Worm (Caenorhabditis elegans): ENCODE measurements around the gene sri-53.

Gene sri-53

DNA sequence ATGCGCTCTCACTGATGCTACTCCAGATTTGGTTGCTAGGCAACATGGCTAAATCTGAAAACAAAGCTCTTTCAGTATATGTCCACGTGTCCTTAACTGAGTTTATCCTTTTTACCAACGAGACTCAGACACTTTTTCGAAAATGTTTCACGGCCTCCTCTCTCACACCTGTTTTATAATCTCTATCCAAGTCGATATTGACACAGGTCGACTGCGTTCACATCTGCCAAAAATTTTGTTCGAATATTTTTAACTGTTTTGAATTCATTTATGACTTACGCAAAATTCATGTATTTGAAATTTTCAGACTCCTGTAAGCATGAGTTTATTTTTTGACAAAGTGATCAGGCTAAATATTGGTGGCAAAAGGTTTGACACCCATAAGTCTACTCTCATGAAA, 13.3 kb upstream of the sri-53 start, which contains the start of gene ZC239.3:
Gene ZC239.3 (plus strand): TSS at position 301 of the 400 bp plus-strand sequence.
- TF ChIP-seq xbp-1 (tag; optimal IDR thresholded peaks at IDR 0.05) = peak; percentile 23

DNA sequence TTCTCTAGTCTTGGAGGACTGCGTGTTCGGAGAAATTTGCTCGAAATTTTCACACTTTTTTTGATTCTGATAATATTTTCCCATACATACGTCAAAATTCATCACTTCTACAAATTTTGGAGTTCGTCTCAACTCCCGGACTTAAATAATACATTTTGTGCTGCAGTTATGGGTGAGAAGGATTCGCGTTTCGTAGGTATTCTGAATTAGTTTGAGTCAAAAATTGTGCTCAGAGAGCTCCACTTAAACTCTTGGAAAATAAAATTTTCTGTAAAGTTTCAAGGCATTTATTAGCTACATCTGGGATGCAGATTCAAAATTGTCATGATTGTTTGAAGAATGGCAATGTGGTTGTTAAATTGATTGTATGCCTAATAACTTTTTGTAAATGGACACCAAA, 11.5 kb upstream of the sri-53 start, which contains the start of gene ZC239.4:
Gene ZC239.4 (plus strand): TSS at position 301 of the 400 bp plus-strand sequence.
- TF ChIP-seq unc-62 (GFP tag; optimal IDR thresholded peaks at IDR 0.05) = no peak
- no peak for TF ChIP-seq aha-1 (tag; optimal IDR thresholded peaks at IDR 0.05)
- no peak for TF ChIP-seq Y116A8C.19 (tag; optimal IDR thresholded peaks at IDR 0.05; ENCODE audit: borderline replicate concordance)
- no peak for TF ChIP-seq tlp-1 (tag; optimal IDR thresholded peaks at IDR 0.05)
- TF ChIP-seq unc-30 (tag; optimal IDR thresholded peaks at IDR 0.05) = no peak
- no peak for TF ChIP-seq pax-3 (tag; optimal IDR thresholded peaks at IDR 0.05)
- no peak for TF ChIP-seq fos-1 (tag; optimal IDR thresholded peaks at IDR 0.05)
- no peak for TF ChIP-seq nhr-85 (tag)
- TF ChIP-seq lin-39 (tag; optimal IDR thresholded peaks at IDR 0.05) = no peak
- TF ChIP-seq hlh-17 (GFP tag; optimal IDR thresholded peaks at IDR 0.05; ENCODE audit: borderline replicate concordance) = no peak
- no peak for TF ChIP-seq alr-1 (tag; optimal IDR thresholded peaks at IDR 0.05; ENCODE audit: borderline replicate concordance)
- no peak for TF ChIP-seq nhr-71 (tag; optimal IDR thresholded peaks at IDR 0.05)
- no peak for TF ChIP-seq rnt-1 (tag; optimal IDR thresholded peaks at IDR 0.05)
- no peak for TF ChIP-seq ceh-90 (tag; optimal IDR thresholded peaks at IDR 0.05)
- no peak for TF ChIP-seq pqm-1 (tag; optimal IDR thresholded peaks at IDR 0.05)

DNA sequence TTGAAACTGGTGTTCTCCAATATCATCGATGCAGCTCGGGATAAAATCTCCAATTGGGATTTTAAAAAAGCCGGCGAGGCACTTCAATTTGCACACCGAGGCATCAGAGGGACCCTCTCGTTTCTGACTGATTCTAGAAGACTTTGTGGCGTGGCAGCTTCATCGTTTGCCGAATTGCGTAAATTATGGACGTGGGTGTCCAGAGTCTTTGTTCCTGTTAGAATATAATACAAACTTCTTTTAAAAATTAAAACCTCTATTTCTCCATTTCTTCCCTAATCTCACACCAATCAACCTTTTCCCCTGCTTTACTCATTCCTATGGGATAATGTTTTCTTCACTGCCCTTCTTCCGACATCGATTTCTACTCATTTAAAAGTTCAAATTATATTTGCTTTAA, 7.9 kb upstream of the sri-53 start, which contains the start of gene ZC239.5:
Gene ZC239.5 (plus strand): TSS at position 301 of the 400 bp plus-strand sequence.
- TF ChIP-seq egl-27 (tag; optimal IDR thresholded peaks at IDR 0.05) = no peak
- no peak for TF ChIP-seq aly-2 (tag; optimal IDR thresholded peaks at IDR 0.05)
- no peak for TF ChIP-seq elt-3 (tag; optimal IDR thresholded peaks at IDR 0.05)
- no peak for TF ChIP-seq mdl-1 (tag; optimal IDR thresholded peaks at IDR 0.05)
- TF ChIP-seq zip-4 (GFP tag; optimal IDR thresholded peaks at IDR 0.05) = no peak
- TF ChIP-seq vab-15 (tag; optimal IDR thresholded peaks at IDR 0.05) = no peak
- TF ChIP-seq sox-4 (tag; optimal IDR thresholded peaks at IDR 0.05) = no peak
- no peak for TF ChIP-seq C34B4.2 (tag; optimal IDR thresholded peaks at IDR 0.05)
- no peak for TF ChIP-seq unc-86 (tag; optimal IDR thresholded peaks at IDR 0.05)
- no peak for TF ChIP-seq nhr-90 (tag; optimal IDR thresholded peaks at IDR 0.05; ENCODE audit: poor library complexity)
- no peak for TF ChIP-seq pax-3 (tag; optimal IDR thresholded peaks at IDR 0.05)
- no peak for TF ChIP-seq nhr-28 (tag; optimal IDR thresholded peaks at IDR 0.05)
- no peak for TF ChIP-seq egl-13 (tag; optimal IDR thresholded peaks at IDR 0.05)

DNA sequence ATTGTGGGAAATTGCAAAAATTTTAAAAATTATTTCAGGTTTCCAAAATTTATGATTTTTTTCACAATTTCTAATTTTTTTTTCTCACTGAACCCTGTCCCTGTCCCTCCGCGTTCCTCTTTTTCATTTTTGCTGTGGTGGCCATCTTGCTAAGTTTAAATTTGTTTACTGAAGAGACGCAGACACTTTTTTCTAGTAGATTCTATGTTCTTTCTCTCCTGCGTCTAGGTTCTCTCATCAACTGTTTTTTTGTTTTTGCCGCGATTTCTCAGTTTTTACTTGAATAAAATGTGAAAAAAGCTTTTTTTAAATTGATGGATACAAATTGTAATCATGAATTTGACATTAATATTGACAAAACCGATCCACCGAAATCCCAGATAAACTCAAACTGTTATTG, 6.8 kb upstream of the sri-53 start, which contains the start of gene ZC239.6:
Gene ZC239.6 (plus strand): TSS at position 381 of the 400 bp plus-strand sequence.
- TF ChIP-seq nhr-77 (tag; optimal IDR thresholded peaks at IDR 0.05) (no peak), lin-35 (GFP tag; optimal IDR thresholded peaks at IDR 0.05) (peak in 1 of 2 experiments; percentile 8), efl-1 (optimal IDR thresholded peaks at IDR 0.05) (peak; percentile 39 to 42), efl-1 (GFP tag; optimal IDR thresholded peaks at IDR 0.05 in 1 of 2) (peak; percentile 41 to 84), fos-1 (tag; optimal IDR thresholded peaks at IDR 0.05) (no peak), nhr-90 (tag; optimal IDR thresholded peaks at IDR 0.05; ENCODE audit: poor library complexity) (no peak), pax-3 (tag; optimal IDR thresholded peaks at IDR 0.05) (no peak), mep-1 (tag; optimal IDR thresholded peaks at IDR 0.05) (peak; percentile 27), egl-13 (tag; optimal IDR thresholded peaks at IDR 0.05) (no peak), swsn-7 (tag; optimal IDR thresholded peaks at IDR 0.05) (peak; percentile 43), nhr-19 (GFP tag; conservative IDR thresholded peaks at IDR 0.05) (no peak), nhr-20 (tag; optimal IDR thresholded peaks at IDR 0.05) (peak; percentile 50), alr-1 (tag; optimal IDR thresholded peaks at IDR 0.05; ENCODE audit: borderline replicate concordance) (no peak), blmp-1 (tag; optimal IDR thresholded peaks at IDR 0.05) (peak; percentile 17), mab-9 (GFP tag; IDR thresholded peaks at IDR 0.05) (no peak), pqm-1 (tag; optimal IDR thresholded peaks at IDR 0.05) (no peak), sup-37 (GFP tag; optimal IDR thresholded peaks at IDR 0.05) (no peak), nhr-85 (tag) (peak; percentile 46), unc-62 (GFP tag; optimal IDR thresholded peaks at IDR 0.05) (no peak), unc-130 (tag; optimal IDR thresholded peaks at IDR 0.05) (no peak), nhr-71 (tag; optimal IDR thresholded peaks at IDR 0.05) (no peak), ceh-88 (GFP tag; IDR thresholded peaks at IDR 0.05) (no peak), irx-1 (tag; optimal IDR thresholded peaks at IDR 0.05) (no peak), ceh-90 (tag; optimal IDR thresholded peaks at IDR 0.05) (no peak), snpc-4 (tag; optimal IDR thresholded peaks at IDR 0.05) (no peak), nhr-11 (tag; optimal IDR thresholded peaks at IDR 0.05) (no peak), nhr-237 (tag; optimal IDR thresholded peaks at IDR 0.05) (no peak), zip-4 (GFP tag; optimal IDR thresholded peaks at IDR 0.05) (no peak), xbp-1 (tag; optimal IDR thresholded peaks at IDR 0.05) (peak; percentile 16), fkh-10 (GFP tag; optimal IDR thresholded peaks at IDR 0.05) (no peak), lsy-2 (tag; optimal IDR thresholded peaks at IDR 0.05) (peak; percentile 23 to 51)
